Fruit fly (Drosophila melanogaster) whole organism, pupa: ENCODE results near the gene CG5986.

Experiments used
- CG10348 ChIP-seq: fragments of 200-800 bp; sonication (Bioruptor generic); IDR thresholded peaks from 2 replicates; pipeline ENCODE4 v1.3.6; 2022; ENCODE audit warnings: missing biosample characterization, missing genetic modification characterization
- CG12605 ChIP-seq: fragments of 200-800 bp; sonication (Bioruptor generic); IDR thresholded peaks from 2 replicates; pipeline ENCODE4 v1.3.6; 2022; ENCODE audit warnings: missing biosample characterization, missing genetic modification characterization
- CG13204 ChIP-seq: fragments of 200-800 bp; sonication (Bioruptor generic); optimal IDR thresholded peaks from 2 replicates; lab custom pipeline; 2018; ENCODE audit warnings: missing biosample characterization, mild to moderate bottlenecking, missing genetic modification characterization, moderate library complexity
- CG14655 ChIP-seq: fragments of 200-800 bp; sonication (Bioruptor generic); optimal IDR thresholded peaks from 3 replicates; lab custom pipeline; 2017; ENCODE audit warnings: mild to moderate bottlenecking, missing biosample characterization, missing genetic modification reagents, missing genetic modification characterization
- CG15710 ChIP-seq: fragments of 200-800 bp; sonication (Bioruptor generic); optimal IDR thresholded peaks from 2 replicates; lab custom pipeline; 2018; ENCODE audit warnings: missing biosample characterization, mild to moderate bottlenecking, missing genetic modification characterization, moderate library complexity
- CG17806 ChIP-seq: fragments of 200-800 bp; sonication (Bioruptor generic); optimal IDR thresholded peaks from 2 replicates; lab custom pipeline; 2018; ENCODE audit warnings: missing biosample characterization, mild to moderate bottlenecking, missing genetic modification characterization, moderate library complexity
- CG32121 ChIP-seq: fragments of 200-800 bp; sonication (Bioruptor generic); IDR thresholded peaks from 2 replicates; pipeline ENCODE4 v1.3.6; 2022; ENCODE audit warnings: missing biosample characterization, missing genetic modification characterization
- CG34367 ChIP-seq: fragments of 200-800 bp; sonication (Bioruptor generic); optimal IDR thresholded peaks from 2 replicates; lab custom pipeline; 2018; ENCODE audit warnings: missing biosample characterization, mild to moderate bottlenecking, missing genetic modification characterization
- CG4496 ChIP-seq: fragments of 200-800 bp; sonication (Bioruptor generic); IDR thresholded peaks from 3 replicates; pipeline ENCODE4 v1.3.6; 2022; ENCODE audit warnings: missing biosample characterization, missing genetic modification characterization
- CG8159 ChIP-seq: fragments of 200-800 bp; sonication (Bioruptor generic); optimal IDR thresholded peaks from 3 replicates; lab custom pipeline; 2018; ENCODE audit warnings: missing biosample characterization, mild to moderate bottlenecking, missing genetic modification characterization, moderate library complexity
- CG8301 ChIP-seq: fragments of 200-800 bp; sonication (Bioruptor generic); optimal IDR thresholded peaks from 2 replicates; lab custom pipeline; 2018; ENCODE audit warnings: missing biosample characterization, mild to moderate bottlenecking, missing genetic modification characterization
- CG9948 ChIP-seq: fragments of 200-800 bp; sonication (Bioruptor generic); optimal IDR thresholded peaks from 2 replicates; lab custom pipeline; 2018; ENCODE audit warnings: missing biosample characterization, mild to moderate bottlenecking, missing genetic modification characterization, moderate library complexity
- D1 ChIP-seq: fragments of 200-800 bp; sonication (Bioruptor generic); optimal IDR thresholded peaks from 2 replicates; lab custom pipeline; 2018; ENCODE audit warnings: missing biosample characterization, mild to moderate bottlenecking, missing genetic modification characterization, moderate library complexity
- EcR ChIP-seq: fragments of 200-800 bp; sonication (Bioruptor generic); optimal IDR thresholded peaks from 3 replicates; lab custom pipeline; 2019; ENCODE audit warnings: missing biosample characterization, missing genetic modification characterization, mild to moderate bottlenecking, moderate library complexity, missing genetic modification reagents
- Ets98B ChIP-seq: fragments of 200-800 bp; sonication (Bioruptor generic); IDR thresholded peaks from 2 replicates; pipeline ENCODE4 v1.3.6; 2022; ENCODE audit warnings: missing biosample characterization, missing genetic modification characterization
- Pif1A ChIP-seq: fragments of 200-800 bp; sonication (Bioruptor generic); optimal IDR thresholded peaks from 3 replicates; lab custom pipeline; 2016; ENCODE audit warnings: missing biosample characterization, missing genetic modification characterization
- Pif1B ChIP-seq: fragments of 200-800 bp; sonication (Bioruptor generic); optimal IDR thresholded peaks from 3 replicates; lab custom pipeline; 2016; ENCODE audit warnings: missing biosample characterization, missing genetic modification characterization
- Snoo ChIP-seq: fragments of 200-800 bp; sonication (Bioruptor generic); optimal IDR thresholded peaks from 3 replicates; lab custom pipeline; 2017; ENCODE audit warnings: missing biosample characterization, mild to moderate bottlenecking, missing genetic modification characterization, inconsistent platforms
- fd96Ca ChIP-seq: fragments of 200-800 bp; sonication (Bioruptor generic); IDR thresholded peaks from 3 replicates; pipeline ENCODE4 v1.3.6; 2022; ENCODE audit warnings: missing biosample characterization, missing genetic modification characterization
- gl ChIP-seq: fragments of 200-800 bp; sonication (Bioruptor generic); optimal IDR thresholded peaks from 2 replicates; lab custom pipeline; 2018; ENCODE audit warnings: missing biosample characterization, mild to moderate bottlenecking, missing genetic modification characterization
- rn ChIP-seq: fragments of 200-800 bp; sonication (Bioruptor generic); IDR thresholded peaks from 2 replicates; pipeline ENCODE4 v1.3.6; 2022; ENCODE audit warnings: missing biosample characterization, missing genetic modification characterization

Gene CG5986

dm6 chr3R:24047998-24048511, 465 bp downstream of the CG5986 start, which contains the start of gene Rox8:
Rox8 (minus strand) TSS chr3R:24048265.
- peak; percentile 13 for TF ChIP-seq Snoo
- no peak for TF ChIP-seq CG12605 (GFP tag; lab: Robert Waterston, UW)
- no peak for TF ChIP-seq CG4496
- peak; percentile 38 for TF ChIP-seq EcR (GFP tag; lab: Kevin White, UChicago)
- no peak for TF ChIP-seq CG13204 (GFP tag; lab: Kevin White, UChicago)
- TF ChIP-seq fd96Ca: 0 out of 3 replicates have a peak, but pooled peaks have one; percentile 42
- TF ChIP-seq Pif1A (GFP tag; lab: Kevin White, UChicago): peak; percentile 51
- peak; percentile 58 for TF ChIP-seq CG15710 (tag; lab: Kevin White, UChicago)
- TF ChIP-seq CG14655: no peak
- no peak for TF ChIP-seq D1 (tag; lab: Kevin White, UChicago)
- peak; percentile 1 for TF ChIP-seq CG34367 (tag; lab: Kevin White, UChicago)
- no peak for TF ChIP-seq CG9948 (tag; lab: Kevin White, UChicago)
- TF ChIP-seq Pif1B (GFP tag; lab: Kevin White, UChicago): no peak
- no peak for TF ChIP-seq gl
- no peak for TF ChIP-seq CG10348
- TF ChIP-seq CG8301 (tag; lab: Kevin White, UChicago): no peak
- peak; percentile 59 for TF ChIP-seq CG8159
- TF ChIP-seq CG17806 (tag; lab: Kevin White, UChicago): no peak
- TF ChIP-seq CG32121 (GFP tag; lab: Robert Waterston, UW): peak; percentile 31; the same call in 1 of the 2 replicates
- no peak for TF ChIP-seq rn
- TF ChIP-seq Ets98B (GFP tag; lab: Robert Waterston, UW): peak; percentile 8; the same call in 1 of the 2 replicates
- TF ChIP-seq, all 21 proteins: peak for 9

dm6 chr3R:24050690-24051440, 3.3 kb downstream of the CG5986 start, which contains the start of the genes Atg6 and Pisd:
Atg6 (minus strand) TSS chr3R:24050782.
Pisd (plus strand) TSS chr3R:24050783.
- TF ChIP-seq CG4496 (0 out of 3 replicates have a peak, but pooled peaks have one; percentile 27), CG12605 (GFP tag; lab: Robert Waterston, UW) (0 out of 2 replicates have a peak, but pooled peaks have one; percentile 9), Ets98B (GFP tag; lab: Robert Waterston, UW) (peak; percentile 16; the same call in 1 of the 2 replicates), gl (no peak), EcR (GFP tag; lab: Kevin White, UChicago) (peak; percentile 41), CG9948 (tag; lab: Kevin White, UChicago) (no peak), CG15710 (tag; lab: Kevin White, UChicago) (peak; percentile 15), CG32121 (GFP tag; lab: Robert Waterston, UW) (no peak), CG8159 (peak; percentile 20), Snoo (peak; percentile 6), fd96Ca (no peak)

dm6 chr3R:24051459-24052165, 4.0 kb downstream of the CG5986 start:
- TF ChIP-seq gl (no peak), CG8301 (tag; lab: Kevin White, UChicago) (no peak), CG32121 (GFP tag; lab: Robert Waterston, UW) (0 out of 2 replicates have a peak, but pooled peaks have one; percentile 19), Ets98B (GFP tag; lab: Robert Waterston, UW) (no peak), CG4496 (no peak), EcR (GFP tag; lab: Kevin White, UChicago) (peak; percentile 7), CG12605 (GFP tag; lab: Robert Waterston, UW) (no peak), fd96Ca (peak; percentile 47; the same call in 1 of the 3 replicates), rn (no peak)

dm6 chr3R:24053506-24054102, 6.0 kb downstream of the CG5986 start:
- TF ChIP-seq CG13204 (GFP tag; lab: Kevin White, UChicago) (no peak), CG12605 (GFP tag; lab: Robert Waterston, UW) (no peak), EcR (GFP tag; lab: Kevin White, UChicago) (peak; percentile 89), fd96Ca (no peak), Ets98B (GFP tag; lab: Robert Waterston, UW) (peak; percentile 76)

dm6 chr3R:24054227-24054626, 6.6 kb downstream of the CG5986 start, which contains the start of gene CG6000:
CG6000 (plus strand) TSS chr3R:24054391.
- TF ChIP-seq CG14655 (no peak), EcR (GFP tag; lab: Kevin White, UChicago) (no peak), CG8159 (no peak), CG9948 (tag; lab: Kevin White, UChicago) (no peak), CG34367 (tag; lab: Kevin White, UChicago) (no peak), CG15710 (tag; lab: Kevin White, UChicago) (no peak), Ets98B (GFP tag; lab: Robert Waterston, UW) (no peak), fd96Ca (no peak), gl (no peak), CG13204 (GFP tag; lab: Kevin White, UChicago) (no peak), CG12605 (GFP tag; lab: Robert Waterston, UW) (no peak), CG4496 (no peak), D1 (tag; lab: Kevin White, UChicago) (no peak), CG10348 (no peak)
